Fruit fly (Drosophila melanogaster): Measurements from ENCODE around the gene Nepl20.
A peak's percentile ranks its signal among the peaks of the same experiment; 100 is the strongest.

- no peak for TF ChIP-seq usp (GFP tag; optimal IDR thresholded peaks at IDR 0.05)
- no peak for TF ChIP-seq Hr78 (GFP tag; optimal IDR thresholded peaks at IDR 0.05)
- peak; percentile 28 for TF ChIP-seq br (GFP tag; optimal IDR thresholded peaks at IDR 0.05)
- TF ChIP-seq Myc (optimal IDR thresholded peaks at IDR 0.05), result no peak
- TF ChIP-seq CrebA (GFP tag; optimal IDR thresholded peaks at IDR 0.05; ENCODE audit: borderline replicate concordance), result peak; percentile 42
- TF ChIP-seq psq (GFP tag; optimal IDR thresholded peaks at IDR 0.05), result peak; percentile 41
- TF ChIP-seq pan (optimal IDR thresholded peaks at IDR 0.05), result no peak
- no peak for TF ChIP-seq woc (GFP tag; optimal IDR thresholded peaks at IDR 0.05)
- TF ChIP-seq lola (GFP tag; optimal IDR thresholded peaks at IDR 0.05), result no peak
- TF ChIP-seq Abd-B (GFP tag; optimal IDR thresholded peaks at IDR 0.05), result no peak
- peak; percentile 3 for TF ChIP-seq fru (GFP tag; optimal IDR thresholded peaks at IDR 0.05)
- TF ChIP-seq sv (GFP tag; optimal IDR thresholded peaks at IDR 0.05), result no peak
- TF ChIP-seq Hnf4 (GFP tag; optimal IDR thresholded peaks at IDR 0.05), result peak; percentile 28
- TF ChIP-seq Dif (GFP tag; optimal IDR thresholded peaks at IDR 0.05; ENCODE audit: partially characterized antibody), result peak; percentile 79
Measured at dm6 chr3R:28859058-28859526, 21.5 kb upstream of the Nepl20 start, which contains the start of gene Inx3.

All from whole organism, wandering third instar larva.